Worm (Caenorhabditis elegans) whole organism, L1 larva: Measurements from ENCODE around the gene irld-66.

Experiments
- ama-1 ChIP-seq: fragments of 150-350 bp; optimal IDR thresholded peaks from 2 replicates; lab custom pipeline; 2014
- blmp-1 ChIP-seq: fragments of 150-350 bp; optimal IDR thresholded peaks from 2 replicates; lab custom pipeline; 2014; ENCODE audit warnings: missing biosample characterization, missing genetic modification characterization
- ces-1 ChIP-seq: fragments of 150-350 bp; optimal IDR thresholded peaks from 2 replicates; lab custom pipeline; 2014; ENCODE audit warnings: missing biosample characterization, missing genetic modification reagents, missing genetic modification characterization
- fkh-10 ChIP-seq: sonication (generic microtip); optimal IDR thresholded peaks from 2 replicates; lab custom pipeline; 2017; ENCODE audit warnings: missing biosample characterization, missing genetic modification reagents, missing genetic modification characterization
- lin-39 ChIP-seq: fragments of 150-350 bp; optimal IDR thresholded peaks from 2 replicates; lab custom pipeline; 2014; ENCODE audit warnings: missing biosample characterization, missing genetic modification reagents, missing genetic modification characterization
- nhr-28 ChIP-seq: fragments of 150-350 bp; optimal IDR thresholded peaks from 2 replicates; lab custom pipeline; 2014; ENCODE audit warnings: missing biosample characterization, missing genetic modification characterization

ce11 chrII:2922359-2922758 is 18.3 kb downstream of the irld-66 start:
- TF ChIP-seq ama-1 (lab: Kevin White, UChicago) = no peak
- TF ChIP-seq lin-39 = no peak
- no peak for TF ChIP-seq ces-1
- no peak for TF ChIP-seq fkh-10 (GFP tag; lab: Kevin White, UChicago)
- no peak for TF ChIP-seq blmp-1
- TF ChIP-seq nhr-28 (tag; lab: Kevin White, UChicago) = no peak
